Fruit fly (Drosophila melanogaster) whole organism, prepupa: ENCODE data around the gene CG42759.

Source experiments
- Blimp-1 ChIP-seq: fragments of 200-800 bp; sonication (Bioruptor generic); optimal IDR thresholded peaks from 3 replicates; lab custom pipeline; 2017; ENCODE audit warnings: missing biosample characterization, missing genetic modification characterization, mild to moderate bottlenecking, moderate library complexity, missing genetic modification reagents
- CG10669 ChIP-seq: fragments of 200-800 bp; sonication (Bioruptor generic); optimal IDR thresholded peaks from 3 replicates; lab custom pipeline; 2018; ENCODE audit warnings: missing biosample characterization, mild to moderate bottlenecking, missing genetic modification characterization, moderate library complexity
- CG11294 ChIP-seq: fragments of 200-800 bp; sonication (Bioruptor generic); IDR thresholded peaks from 2 replicates; pipeline ENCODE4 v1.3.6; 2022; ENCODE audit warnings: missing biosample characterization, missing genetic modification characterization
- CG11762 ChIP-seq: fragments of 200-800 bp; sonication (Bioruptor generic); optimal IDR thresholded peaks from 3 replicates; lab custom pipeline; 2016; ENCODE audit warnings: missing biosample characterization, missing genetic modification characterization; ENCODE audit not compliant: insufficient read depth
- CG15336 ChIP-seq: fragments of 200-800 bp; sonication (Bioruptor generic); IDR thresholded peaks from 2 replicates; pipeline ENCODE4 v1.3.6; 2022; ENCODE audit warnings: missing biosample characterization, missing genetic modification characterization
- CG1621 ChIP-seq: fragments of 200-800 bp; sonication (Bioruptor generic); optimal IDR thresholded peaks from 3 replicates; lab custom pipeline; 2018; ENCODE audit warnings: missing biosample characterization, mild to moderate bottlenecking, missing genetic modification characterization
- CG16779 ChIP-seq: fragments of 200-800 bp; sonication (Bioruptor generic); optimal IDR thresholded peaks from 3 replicates; lab custom pipeline; 2017; ENCODE audit warnings: missing biosample characterization, mild to moderate bottlenecking, missing genetic modification characterization
- CG3032 ChIP-seq: fragments of 200-800 bp; optimal IDR thresholded peaks from 2 replicates; lab custom pipeline; 2019; ENCODE audit warnings: missing biosample characterization, mild to moderate bottlenecking, missing genetic modification characterization, moderate library complexity
- CG4318 ChIP-seq: fragments of 200-800 bp; sonication (Bioruptor generic); optimal IDR thresholded peaks from 3 replicates; lab custom pipeline; 2017; ENCODE audit warnings: missing biosample characterization, mild to moderate bottlenecking, missing genetic modification characterization
- CG6276 ChIP-seq: fragments of 200-800 bp; sonication (Bioruptor generic); optimal IDR thresholded peaks from 2 replicates; lab custom pipeline; 2017; ENCODE audit warnings: missing biosample characterization, mild to moderate bottlenecking, missing genetic modification characterization
- CG6792 ChIP-seq: fragments of 200-800 bp; sonication (Bioruptor generic); optimal IDR thresholded peaks from 3 replicates; lab custom pipeline; 2016; ENCODE audit warnings: missing biosample characterization, missing genetic modification characterization
- CG6808 ChIP-seq: fragments of 200-800 bp; sonication (Bioruptor generic); optimal IDR thresholded peaks from 3 replicates; lab custom pipeline; 2017; ENCODE audit warnings: missing biosample characterization, missing genetic modification characterization, mild to moderate bottlenecking, moderate library complexity, missing genetic modification reagents
- CG6854 ChIP-seq: fragments of 200-800 bp; sonication (Bioruptor generic); optimal IDR thresholded peaks from 2 replicates; lab custom pipeline; 2017; ENCODE audit warnings: missing biosample characterization, mild to moderate bottlenecking, missing genetic modification characterization
- CG7368 ChIP-seq: fragments of 200-800 bp; sonication (Bioruptor generic); optimal IDR thresholded peaks from 3 replicates; lab custom pipeline; 2016; ENCODE audit warnings: missing biosample characterization, missing genetic modification characterization
- CG8119 ChIP-seq: fragments of 200-800 bp; sonication (Bioruptor generic); IDR thresholded peaks from 3 replicates; pipeline ENCODE4 v1.3.6; 2022; ENCODE audit warnings: missing biosample characterization, missing genetic modification characterization
- CG8319 ChIP-seq: fragments of 200-800 bp; sonication (Bioruptor generic); optimal IDR thresholded peaks from 3 replicates; lab custom pipeline; 2016; ENCODE audit warnings: missing biosample characterization, missing genetic modification characterization
- CG8632 ChIP-seq: fragments of 200-800 bp; sonication (Bioruptor generic); optimal IDR thresholded peaks from 3 replicates; lab custom pipeline; 2016; ENCODE audit warnings: missing biosample characterization, missing genetic modification characterization
- CG9139 ChIP-seq: fragments of 200-800 bp; sonication (Bioruptor generic); optimal IDR thresholded peaks from 3 replicates; lab custom pipeline; 2017; ENCODE audit warnings: missing biosample characterization, mild to moderate bottlenecking, missing genetic modification characterization
- Eip75B ChIP-seq: fragments of 200-800 bp; sonication (Bioruptor generic); optimal IDR thresholded peaks from 3 replicates; lab custom pipeline; 2016; ENCODE audit warnings: missing biosample characterization, missing genetic modification characterization
- Eip78C ChIP-seq: fragments of 200-800 bp; sonication (Bioruptor generic); peaks from one replicate; lab custom pipeline; 2016; ENCODE audit warnings: missing biosample characterization, missing genetic modification characterization
- Eip93F ChIP-seq: fragments of 200-800 bp; sonication (Bioruptor generic); optimal IDR thresholded peaks from 2 replicates; lab custom pipeline; 2016; ENCODE audit warnings: missing biosample characterization, mild to moderate bottlenecking, missing genetic modification characterization
- Ets21C ChIP-seq: fragments of 200-800 bp; sonication (Bioruptor generic); optimal IDR thresholded peaks from 3 replicates; lab custom pipeline; 2016; ENCODE audit warnings: missing biosample characterization, missing genetic modification characterization
- Ets96B ChIP-seq: fragments of 200-800 bp; optimal IDR thresholded peaks from 2 replicates; lab custom pipeline; 2019; ENCODE audit warnings: missing biosample characterization, mild to moderate bottlenecking, missing genetic modification characterization, moderate library complexity
- Gug ChIP-seq: fragments of 200-800 bp; sonication (Bioruptor generic); IDR thresholded peaks from 2 replicates; pipeline ENCODE4 v1.3.6; 2022; ENCODE audit warnings: missing biosample characterization, missing genetic modification characterization
- Hr38 ChIP-seq: sonication (Bioruptor generic); optimal IDR thresholded peaks from 2 replicates; lab custom pipeline; 2016; ENCODE audit warnings: missing biosample characterization, missing genetic modification characterization
- Lpt ChIP-seq: fragments of 200-800 bp; sonication (Bioruptor generic); optimal IDR thresholded peaks from 3 replicates; lab custom pipeline; 2016; ENCODE audit warnings: missing biosample characterization, missing genetic modification characterization
- Met ChIP-seq: fragments of 200-800 bp; sonication (Bioruptor generic); optimal IDR thresholded peaks from 3 replicates; lab custom pipeline; 2016; ENCODE audit warnings: missing biosample characterization, missing genetic modification characterization
- OdsH ChIP-seq: fragments of 200-800 bp; sonication (Bioruptor generic); optimal IDR thresholded peaks from 3 replicates; lab custom pipeline; 2016; ENCODE audit warnings: missing biosample characterization, missing genetic modification characterization
- Smox ChIP-seq: fragments of 200-800 bp; sonication (Bioruptor generic); optimal IDR thresholded peaks from 3 replicates; lab custom pipeline; 2016; ENCODE audit warnings: missing biosample characterization, missing genetic modification characterization
- Sox102F ChIP-seq: fragments of 200-800 bp; sonication (Bioruptor generic); optimal IDR thresholded peaks from 2 replicates; lab custom pipeline; 2016; ENCODE audit warnings: missing biosample characterization, mild to moderate bottlenecking, missing genetic modification characterization
- Sox14 ChIP-seq: fragments of 200-800 bp; sonication (Bioruptor generic); optimal IDR thresholded peaks from 3 replicates; lab custom pipeline; 2016; ENCODE audit warnings: missing biosample characterization, missing genetic modification characterization
- achi ChIP-seq: fragments of 200-800 bp; sonication (Bioruptor generic); optimal IDR thresholded peaks from 3 replicates; lab custom pipeline; 2016; ENCODE audit warnings: missing biosample characterization, missing genetic modification characterization
- acj6 ChIP-seq: fragments of 200-800 bp; sonication (Bioruptor generic); optimal IDR thresholded peaks from 3 replicates; lab custom pipeline; 2016; ENCODE audit warnings: missing biosample characterization, missing genetic modification characterization
- cyc ChIP-seq: fragments of 200-800 bp; sonication (Bioruptor generic); optimal IDR thresholded peaks from 3 replicates; lab custom pipeline; 2016; ENCODE audit warnings: missing biosample characterization, missing genetic modification characterization
- dac ChIP-seq: fragments of 200-800 bp; sonication (Bioruptor generic); optimal IDR thresholded peaks from 2 replicates; lab custom pipeline; 2017; ENCODE audit warnings: missing biosample characterization, mild to moderate bottlenecking, missing genetic modification characterization
- dsx ChIP-seq: fragments of 200-800 bp; optimal IDR thresholded peaks from 3 replicates; lab custom pipeline; 2019; ENCODE audit warnings: missing biosample characterization, mild to moderate bottlenecking, missing genetic modification characterization, moderate library complexity; ENCODE audit not compliant: poor library complexity, severe bottlenecking
- eg ChIP-seq: fragments of 200-800 bp; sonication (Bioruptor generic); IDR thresholded peaks from 3 replicates; pipeline ENCODE4 v1.3.6; 2022; ENCODE audit warnings: missing biosample characterization, missing genetic modification characterization
- esn ChIP-seq: fragments of 200-800 bp; sonication (Bioruptor generic); optimal IDR thresholded peaks from 2 replicates; lab custom pipeline; 2016; ENCODE audit warnings: missing biosample characterization, mild to moderate bottlenecking, missing genetic modification characterization, moderate library complexity
- fd59A ChIP-seq: fragments of 200-800 bp; sonication (Bioruptor generic); optimal IDR thresholded peaks from 2 replicates; lab custom pipeline; 2017; ENCODE audit warnings: missing biosample characterization, mild to moderate bottlenecking, missing genetic modification characterization, missing genetic modification reagents
- fd85E ChIP-seq: fragments of 200-800 bp; sonication (Bioruptor generic); optimal IDR thresholded peaks from 3 replicates; lab custom pipeline; 2016; ENCODE audit warnings: missing biosample characterization, missing genetic modification characterization
- fkh ChIP-seq: fragments of 200-800 bp; sonication (Bioruptor generic); optimal IDR thresholded peaks from 3 replicates; lab custom pipeline; 2017; ENCODE audit warnings: missing biosample characterization, mild to moderate bottlenecking, missing genetic modification characterization, moderate library complexity
- lz ChIP-seq: fragments of 200-800 bp; sonication (Bioruptor generic); optimal IDR thresholded peaks from 3 replicates; lab custom pipeline; 2016; ENCODE audit warnings: missing biosample characterization, missing genetic modification characterization
- net ChIP-seq: fragments of 200-800 bp; sonication (Bioruptor generic); optimal IDR thresholded peaks from 3 replicates; lab custom pipeline; 2016; ENCODE audit warnings: missing biosample characterization, missing genetic modification characterization
- pdm3 ChIP-seq: fragments of 200-800 bp; sonication (Bioruptor generic); optimal IDR thresholded peaks from 3 replicates; lab custom pipeline; 2016; ENCODE audit warnings: missing biosample characterization, missing genetic modification characterization
- spab ChIP-seq: fragments of 200-800 bp; sonication (Bioruptor generic); optimal IDR thresholded peaks from 2 replicates; lab custom pipeline; 2017; ENCODE audit warnings: missing biosample characterization, mild to moderate bottlenecking, missing genetic modification characterization, missing genetic modification reagents
- ss ChIP-seq, 2 experiments: fragments of 200-800 bp; sonication (Bioruptor generic); optimal IDR thresholded peaks; 2 replicates in 1 of 2; 3 replicates in 1 of 2; lab custom pipeline; 2017 to 2018; ENCODE audit warnings: mild to moderate bottlenecking in 2 of 2, missing biosample characterization in 2 of 2, missing genetic modification characterization in 2 of 2, moderate library complexity in 1 of 2
- topi ChIP-seq: fragments of 200-800 bp; sonication (Bioruptor generic); optimal IDR thresholded peaks from 3 replicates; lab custom pipeline; 2016; ENCODE audit warnings: missing biosample characterization, missing genetic modification characterization
- vri ChIP-seq: fragments of 200-800 bp; sonication (Bioruptor generic); optimal IDR thresholded peaks from 3 replicates; lab custom pipeline; 2016; ENCODE audit warnings: missing biosample characterization, mild to moderate bottlenecking, missing genetic modification characterization

Gene CG42759

DNA sequence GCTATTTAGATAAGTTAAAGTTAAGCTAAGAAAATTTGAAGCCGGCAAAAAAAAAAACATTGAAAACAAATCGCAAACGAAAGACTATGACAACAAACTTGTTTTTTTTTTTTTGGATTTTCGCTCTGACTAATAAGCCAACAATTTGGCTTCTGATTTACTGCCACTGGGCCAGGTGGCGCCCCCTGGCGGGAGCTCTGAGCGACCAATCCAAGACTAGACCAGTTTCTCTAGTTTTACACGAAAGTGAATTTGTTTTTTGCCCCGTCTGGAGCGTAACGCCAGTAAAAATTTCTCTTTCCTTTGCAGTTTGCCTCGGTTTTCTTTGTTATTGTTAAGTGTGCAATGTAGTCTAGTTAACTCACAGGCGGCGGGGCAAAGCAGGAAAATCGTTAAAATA lies 18.1 kb upstream of the CG42759 start:
- TF ChIP-seq spab: no peak

DNA sequence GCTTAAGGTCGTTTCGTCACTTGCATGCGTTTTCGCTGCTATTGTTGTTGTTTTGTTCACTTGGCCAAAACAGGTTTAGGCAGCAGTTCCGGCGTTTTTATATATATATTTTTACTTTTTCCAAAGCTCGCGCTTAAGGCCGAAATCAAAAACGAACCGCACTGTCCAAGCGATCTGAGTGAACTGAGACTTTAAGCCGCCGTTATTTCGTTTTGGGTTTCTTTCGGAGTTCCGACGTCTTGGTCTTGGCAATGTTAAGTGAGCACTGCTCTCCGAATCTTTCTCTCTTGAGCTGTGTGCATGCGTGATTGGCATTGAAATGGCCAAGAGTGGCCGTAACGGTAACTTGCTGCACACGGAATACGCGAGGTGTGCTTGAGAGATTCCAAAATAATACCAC lies 17.4 kb upstream of the CG42759 start, which contains the start of gene knk:
Gene knk (minus strand): TSS at position 188 of the 400 bp plus-strand sequence.
- no peak for TF ChIP-seq net
- no peak for TF ChIP-seq CG8632 (GFP tag; lab: Kevin White, UChicago)
- peak; percentile 38 for TF ChIP-seq dsx (GFP tag; lab: Kevin White, UChicago)
- TF ChIP-seq fd85E (GFP tag; lab: Kevin White, UChicago): no peak
- TF ChIP-seq vri (GFP tag; lab: Kevin White, UChicago): no peak
- no peak for TF ChIP-seq acj6
- no peak for TF ChIP-seq CG4318
- peak; percentile 16 for TF ChIP-seq Eip75B (GFP tag; lab: Kevin White, UChicago)
- TF ChIP-seq esn (GFP tag; lab: Kevin White, UChicago): peak; percentile 16
- TF ChIP-seq CG1621 (tag; lab: Kevin White, UChicago): peak; percentile 86
- peak; percentile 41 for TF ChIP-seq Sox102F (GFP tag; lab: Kevin White, UChicago)
- no peak for TF ChIP-seq Ets96B
- no peak for TF ChIP-seq lz (GFP tag; lab: Kevin White, UChicago)
- TF ChIP-seq Blimp-1 (GFP tag; lab: Kevin White, UChicago): no peak
- TF ChIP-seq Lpt (GFP tag; lab: Kevin White, UChicago): peak; percentile 56
- no peak; the same call in 1 of the 2 replicates for TF ChIP-seq CG15336 (GFP tag; lab: Robert Waterston, UW)
- no peak for TF ChIP-seq eg
- no peak for TF ChIP-seq CG3032
- peak; percentile 70 for TF ChIP-seq CG6854 (GFP tag; lab: Kevin White, UChicago)
- peak; percentile 45 to 90 for TF ChIP-seq ss (GFP tag; optimal IDR thresholded peaks at IDR 0.05; lab: Kevin White, UChicago)
- no peak for TF ChIP-seq OdsH
- peak; percentile 34 for TF ChIP-seq CG6808
- TF ChIP-seq pdm3 (GFP tag; lab: Kevin White, UChicago): no peak
- no peak for TF ChIP-seq CG11294 (GFP tag; lab: Robert Waterston, UW)
- no peak for TF ChIP-seq Sox14 (GFP tag; lab: Kevin White, UChicago)
- TF ChIP-seq CG6276 (GFP tag; lab: Kevin White, UChicago): no peak
- TF ChIP-seq dac (GFP tag; lab: Kevin White, UChicago): no peak
- no peak for TF ChIP-seq topi (GFP tag; lab: Kevin White, UChicago)
- no peak for TF ChIP-seq CG7368
- TF ChIP-seq CG16779 (tag; lab: Kevin White, UChicago): no peak
- TF ChIP-seq CG6792 (GFP tag; lab: Kevin White, UChicago): no peak
- TF ChIP-seq Smox: no peak
- no peak for TF ChIP-seq Gug (GFP tag; lab: Robert Waterston, UW)
- TF ChIP-seq Eip93F (GFP tag; lab: Kevin White, UChicago): peak; percentile 15
- peak; percentile 63 for TF ChIP-seq Eip78C
- TF ChIP-seq CG11762 (GFP tag; lab: Kevin White, UChicago): no peak
- TF ChIP-seq CG10669: no peak
- no peak for TF ChIP-seq CG8319 (GFP tag; lab: Kevin White, UChicago)
- TF ChIP-seq Met (GFP tag; lab: Kevin White, UChicago): no peak
- no peak; the same call in 2 of the 3 replicates for TF ChIP-seq CG8119 (GFP tag; lab: Robert Waterston, UW)
- no peak for TF ChIP-seq spab
- TF ChIP-seq fkh: no peak
- no peak for TF ChIP-seq CG9139 (GFP tag; lab: Kevin White, UChicago)
- TF ChIP-seq fd59A (GFP tag; lab: Kevin White, UChicago): no peak
- TF ChIP-seq Ets21C: no peak
- TF ChIP-seq achi: no peak
- TF ChIP-seq cyc (GFP tag; lab: Kevin White, UChicago): no peak
- TF ChIP-seq Hr38: no peak
